Worm (Caenorhabditis elegans): Measurements from ENCODE around the gene aqp-4.

The aqp-4 gene

ce11 chrV:9733920-9734454 lies 3.4 kb upstream of the aqp-4 start, which contains the start of gene cal-7 (continued):
- TF ChIP-seq ztf-11 (tag; optimal IDR thresholded peaks at IDR 0.05) (no peak), egl-43 (GFP tag; IDR thresholded peaks at IDR 0.05) (no peak), tra-1 (GFP tag; IDR thresholded peaks at IDR 0.05) (0 out of 2 replicates have a peak, but pooled peaks have one; percentile 52), spr-3 (GFP tag; optimal IDR thresholded peaks at IDR 0.05) (peak; percentile 26), mep-1 (tag; optimal IDR thresholded peaks at IDR 0.05) (peak; percentile 31), T26A8.4 (GFP tag; IDR thresholded peaks at IDR 0.05) (peak; percentile 70), Y5F2A.4 (GFP tag; optimal IDR thresholded peaks at IDR 0.05) (peak; percentile 15), daf-16 (GFP tag; optimal IDR thresholded peaks at IDR 0.05) (no peak), daf-16 (tag; optimal IDR thresholded peaks at IDR 0.05) (peak; percentile 2), saeg-2 (GFP tag; IDR thresholded peaks at IDR 0.05) (0 out of 2 replicates have a peak, but pooled peaks have one; percentile 42), cey-2 (tag; optimal IDR thresholded peaks at IDR 0.05; ENCODE audit: borderline replicate concordance, insufficient read depth) (no peak), T20F7.1 (GFP tag; optimal IDR thresholded peaks at IDR 0.05) (peak; percentile 29)

- no peak for TF ChIP-seq Y75B8A.6 (GFP tag; IDR thresholded peaks at IDR 0.05)
- no peak for TF ChIP-seq Y5F2A.4 (GFP tag; optimal IDR thresholded peaks at IDR 0.05)
- no peak for TF ChIP-seq egl-43 (GFP tag; IDR thresholded peaks at IDR 0.05)
- no peak for TF ChIP-seq pha-4 (GFP tag; IDR thresholded peaks at IDR 0.05)
- no peak for TF ChIP-seq pha-4 (tag; optimal IDR thresholded peaks at IDR 0.05)
- TF ChIP-seq nhr-48 (tag; optimal IDR thresholded peaks at IDR 0.05) = no peak
- TF ChIP-seq nhr-11 (tag; optimal IDR thresholded peaks at IDR 0.05) = no peak
- no peak for TF ChIP-seq ceh-82 (tag; optimal IDR thresholded peaks at IDR 0.05)
- TF ChIP-seq dmd-6 (GFP tag; IDR thresholded peaks at IDR 0.05) = peak; percentile 53
- peak in 1 of 2 experiments; percentile 52 for TF ChIP-seq unc-62 (GFP tag; optimal IDR thresholded peaks at IDR 0.05 in 1 of 2)
- no peak for TF ChIP-seq unc-62 (tag; optimal IDR thresholded peaks at IDR 0.05)
- peak; percentile 32 for TF ChIP-seq nhr-28 (tag; optimal IDR thresholded peaks at IDR 0.05)
- TF ChIP-seq hlh-11 (tag; optimal IDR thresholded peaks at IDR 0.05) = peak; percentile 38
- no peak for TF ChIP-seq dve-1 (tag; optimal IDR thresholded peaks at IDR 0.05; ENCODE audit: insufficient read depth)
- TF ChIP-seq egl-27 (tag; optimal IDR thresholded peaks at IDR 0.05) = no peak
- TF ChIP-seq nhr-25 (tag; optimal IDR thresholded peaks at IDR 0.05; ENCODE audit: borderline replicate concordance, insufficient read depth) = no peak
- TF ChIP-seq saeg-2 (GFP tag; IDR thresholded peaks at IDR 0.05) = no peak
- peak; percentile 72 for TF ChIP-seq pqm-1 (tag; optimal IDR thresholded peaks at IDR 0.05)
- no peak for TF ChIP-seq zfp-2 (tag; optimal IDR thresholded peaks at IDR 0.05)
- no peak for TF ChIP-seq ces-1 (GFP tag; optimal IDR thresholded peaks at IDR 0.05)
- no peak for TF ChIP-seq tra-1 (GFP tag; IDR thresholded peaks at IDR 0.05)
- TF ChIP-seq daf-16 (GFP tag; optimal IDR thresholded peaks at IDR 0.05) = no peak
- TF ChIP-seq daf-16 (tag; optimal IDR thresholded peaks at IDR 0.05) = peak; percentile 36
- TF ChIP-seq Y48G9A.11 (GFP tag; IDR thresholded peaks at IDR 0.05) = no peak
Measured at ce11 chrV:9738077-9738705, 835 bp downstream of the aqp-4 start.

DNA sequence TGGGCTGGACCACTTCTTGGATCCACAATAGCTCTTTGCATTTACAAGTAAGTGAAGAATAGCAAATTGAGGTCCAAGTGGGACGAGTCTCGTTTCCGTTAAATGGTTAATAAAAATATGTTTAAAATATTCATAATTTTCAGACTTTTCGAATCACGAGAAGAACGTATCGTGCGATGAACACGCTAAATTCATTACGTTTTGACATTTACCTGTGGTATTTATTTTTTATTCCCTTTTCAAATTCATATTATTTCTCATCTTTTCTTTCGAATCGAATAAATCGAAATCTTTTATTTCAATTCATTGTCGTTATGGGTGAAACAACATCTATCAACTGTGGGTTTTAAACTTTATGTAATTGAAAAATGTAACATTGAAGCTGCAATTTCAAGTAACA lies 2.0 kb downstream of the aqp-4 start, which contains the start of gene marc-1:
Gene marc-1, plus strand, starts transcription at position 301 of the 400 bp plus-strand sequence.
- TF ChIP-seq duxl-1 (tag; optimal IDR thresholded peaks at IDR 0.05; ENCODE audit: poor library complexity) (no peak), zip-2 (tag; optimal IDR thresholded peaks at IDR 0.05) (no peak), R02D3.7 (tag; optimal IDR thresholded peaks at IDR 0.05) (no peak)

DNA sequence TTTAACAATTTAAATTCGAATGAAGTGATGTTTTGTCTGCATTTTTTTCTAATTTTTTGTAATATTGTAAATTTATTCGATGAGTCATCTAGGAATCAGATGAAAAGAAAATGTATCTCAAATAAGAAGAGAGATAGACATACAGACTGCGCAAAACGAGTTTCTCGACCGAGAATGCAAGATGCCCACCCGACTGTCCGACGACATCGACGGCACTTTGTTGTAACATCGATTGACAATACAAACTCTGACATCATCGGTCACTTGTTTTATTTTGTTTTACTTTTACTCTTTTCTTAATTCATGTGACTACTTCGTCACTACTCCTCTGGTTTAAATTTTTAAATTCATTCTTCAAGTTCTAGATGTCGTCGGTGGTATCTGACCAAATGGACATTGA lies 3.5 kb downstream of the aqp-4 start, which contains the start of gene sta-2:
Gene sta-2, plus strand, starts transcription at position 349 of the 400 bp plus-strand sequence.
- TF ChIP-seq egl-27 (tag; optimal IDR thresholded peaks at IDR 0.05) = no peak
- peak; percentile 19 for TF ChIP-seq hlh-11 (tag; optimal IDR thresholded peaks at IDR 0.05)
- peak; percentile 31 for TF ChIP-seq nhr-25 (tag; optimal IDR thresholded peaks at IDR 0.05; ENCODE audit: borderline replicate concordance, insufficient read depth)
- TF ChIP-seq spr-1 (tag; optimal IDR thresholded peaks at IDR 0.05) = no peak
- no peak for TF ChIP-seq daf-12 (tag; optimal IDR thresholded peaks at IDR 0.05)
- TF ChIP-seq F10B5.3 (tag; optimal IDR thresholded peaks at IDR 0.05) = no peak
- TF ChIP-seq unc-62 (GFP tag; optimal IDR thresholded peaks at IDR 0.05 in 1 of 2) = peak in 1 of 2 experiments; percentile 64
- TF ChIP-seq unc-62 (tag; optimal IDR thresholded peaks at IDR 0.05) = no peak
- TF ChIP-seq hlh-30 (tag; optimal IDR thresholded peaks at IDR 0.05; ENCODE audit: insufficient read depth) = peak; percentile 57
- TF ChIP-seq mep-1 (tag; optimal IDR thresholded peaks at IDR 0.05) = peak; percentile 0
- no peak for TF ChIP-seq spr-3 (GFP tag; optimal IDR thresholded peaks at IDR 0.05)
- no peak for TF ChIP-seq T26A8.4 (GFP tag; IDR thresholded peaks at IDR 0.05)
- TF ChIP-seq mxl-3 (GFP tag; optimal IDR thresholded peaks at IDR 0.05) = peak; percentile 5
- peak in 1 of 2 experiments; percentile 26 for TF ChIP-seq mdl-1 (tag; optimal IDR thresholded peaks at IDR 0.05)
- no peak for TF ChIP-seq dmd-6 (GFP tag; IDR thresholded peaks at IDR 0.05)
- peak; percentile 50 for TF ChIP-seq nhr-28 (tag; optimal IDR thresholded peaks at IDR 0.05)
- no peak for TF ChIP-seq mdt-29 (GFP tag; IDR thresholded peaks at IDR 0.05)
- no peak for TF ChIP-seq nhr-237 (tag; optimal IDR thresholded peaks at IDR 0.05)

All from whole organism, L4 larva.